Fruit fly (Drosophila melanogaster) whole organism, embryonic: ENCODE measurements around the gene fan.
A peak's percentile ranks its signal among the peaks of the same experiment; 100 is the strongest.

Source experiments
- ATbp ChIP-seq: fragments of 200-800 bp; sonication (Bioruptor generic); optimal IDR thresholded peaks from 2 replicates; lab custom pipeline; 2017; ENCODE audit warnings: missing biosample characterization, mild to moderate bottlenecking, missing genetic modification characterization, missing genetic modification reagents
- Atf-2 ChIP-seq: fragments of 200-800 bp; sonication (Bioruptor generic); optimal IDR thresholded peaks from 2 replicates; lab custom pipeline; 2016; ENCODE audit warnings: missing biosample characterization, missing genetic modification characterization
- Atf6 ChIP-seq: fragments of 200-800 bp; sonication (Bioruptor generic); IDR thresholded peaks from 2 replicates; pipeline ENCODE4 v1.3.6; 2022; ENCODE audit warnings: missing biosample characterization, missing genetic modification characterization
- BtbVII ChIP-seq: fragments of 200-800 bp; sonication (Bioruptor generic); optimal IDR thresholded peaks from 3 replicates; lab custom pipeline; 2017; ENCODE audit warnings: missing biosample characterization, mild to moderate bottlenecking, missing genetic modification characterization
- Bteb2 ChIP-seq: fragments of 200-800 bp; sonication (Bioruptor generic); optimal IDR thresholded peaks from 2 replicates; lab custom pipeline; 2016; ENCODE audit warnings: missing biosample characterization, missing genetic modification characterization
- CG10147 ChIP-seq: fragments of 200-800 bp; sonication (Bioruptor generic); optimal IDR thresholded peaks from 2 replicates; lab custom pipeline; 2019; ENCODE audit warnings: missing biosample characterization, mild to moderate bottlenecking, missing genetic modification characterization, moderate library complexity
- CG10431 ChIP-seq: fragments of 200-800 bp; sonication (Bioruptor generic); optimal IDR thresholded peaks from 3 replicates; lab custom pipeline; 2018; ENCODE audit warnings: missing biosample characterization, mild to moderate bottlenecking, missing genetic modification characterization
- CG10959 ChIP-seq: fragments of 200-800 bp; sonication (Bioruptor generic); IDR thresholded peaks from 2 replicates; pipeline ENCODE4 v1.3.6; 2022; ENCODE audit warnings: missing biosample characterization, missing genetic modification characterization
- CG12769 ChIP-seq: fragments of 200-800 bp; sonication (Bioruptor generic); optimal IDR thresholded peaks from 2 replicates; lab custom pipeline; 2019; ENCODE audit warnings: missing biosample characterization, mild to moderate bottlenecking, missing genetic modification characterization, moderate library complexity
- CG15011 ChIP-seq: fragments of 200-800 bp; sonication (Bioruptor generic); optimal IDR thresholded peaks from 3 replicates; lab custom pipeline; 2018; ENCODE audit warnings: missing biosample characterization, mild to moderate bottlenecking, missing genetic modification characterization
- CG15601 ChIP-seq: fragments of 200-800 bp; sonication (Bioruptor generic); optimal IDR thresholded peaks from 3 replicates; lab custom pipeline; 2019; ENCODE audit warnings: missing biosample characterization, mild to moderate bottlenecking, missing genetic modification characterization, moderate library complexity
- CG1792 ChIP-seq: fragments of 200-800 bp; sonication (Bioruptor generic); optimal IDR thresholded peaks from 2 replicates; lab custom pipeline; 2016; ENCODE audit warnings: missing biosample characterization, missing genetic modification characterization
- CG18262 ChIP-seq: fragments of 200-800 bp; optimal IDR thresholded peaks from 3 replicates; lab custom pipeline; 2019; ENCODE audit warnings: missing biosample characterization, mild to moderate bottlenecking, missing genetic modification characterization, moderate library complexity
- CG2875 ChIP-seq: fragments of 200-800 bp; sonication (Bioruptor generic); optimal IDR thresholded peaks from 2 replicates; lab custom pipeline; 2017; ENCODE audit warnings: missing biosample characterization, mild to moderate bottlenecking, missing genetic modification characterization, missing genetic modification reagents
- CG3065 ChIP-seq: fragments of 200-800 bp; sonication (Bioruptor generic); optimal IDR thresholded peaks from 2 replicates; lab custom pipeline; 2016; ENCODE audit warnings: missing biosample characterization, missing genetic modification characterization
- CG3407 ChIP-seq: fragments of 200-800 bp; sonication (Bioruptor generic); optimal IDR thresholded peaks from 2 replicates; lab custom pipeline; 2018; ENCODE audit warnings: missing biosample characterization, mild to moderate bottlenecking, missing genetic modification characterization
- CG34376 ChIP-seq: fragments of 200-800 bp; sonication (Bioruptor generic); optimal IDR thresholded peaks from 2 replicates; lab custom pipeline; 2018; ENCODE audit warnings: missing biosample characterization, mild to moderate bottlenecking, missing genetic modification characterization
- CG4730 ChIP-seq: fragments of 200-800 bp; sonication (Bioruptor generic); IDR thresholded peaks from 2 replicates; pipeline ENCODE4 v1.3.6; 2022; ENCODE audit warnings: missing biosample characterization, missing genetic modification characterization
- CG6854 ChIP-seq: fragments of 200-800 bp; sonication (Bioruptor generic); optimal IDR thresholded peaks from 3 replicates; lab custom pipeline; 2017; ENCODE audit warnings: missing biosample characterization, mild to moderate bottlenecking, missing genetic modification characterization
- CTCF ChIP-seq: fragments of 200-800 bp; sonication (Bioruptor generic); optimal IDR thresholded peaks from 2 replicates; lab custom pipeline; 2017; ENCODE audit warnings: missing biosample characterization, mild to moderate bottlenecking, missing genetic modification characterization, moderate library complexity
- Dek ChIP-seq: fragments of 200-800 bp; sonication (Bioruptor generic); optimal IDR thresholded peaks from 3 replicates; lab custom pipeline; 2019; ENCODE audit warnings: missing biosample characterization, mild to moderate bottlenecking, missing genetic modification characterization, moderate library complexity
- Dfd ChIP-seq, 2 experiments: fragments of >200 bp; optimal IDR thresholded peaks; 2 replicates each; lab custom pipeline; 2017; ENCODE audit warnings: missing biosample characterization in 2 of 2, missing genetic modification characterization in 2 of 2
- Dip2 ChIP-seq: fragments of 200-800 bp; sonication (Bioruptor generic); IDR thresholded peaks from 2 replicates; pipeline ENCODE4 v1.3.6; 2022; ENCODE audit warnings: missing biosample characterization, missing genetic modification characterization
- E2f1 ChIP-seq: fragments of 200-800 bp; sonication (Bioruptor generic); IDR thresholded peaks from 2 replicates; pipeline ENCODE4 v1.3.6; 2022; ENCODE audit warnings: missing biosample characterization, missing genetic modification characterization
- Fer3 ChIP-seq: fragments of 200-800 bp; sonication (Bioruptor generic); optimal IDR thresholded peaks from 2 replicates; lab custom pipeline; 2018; ENCODE audit warnings: missing biosample characterization, mild to moderate bottlenecking, missing genetic modification characterization, moderate library complexity
- HLH4C ChIP-seq: fragments of 200-800 bp; sonication (Bioruptor generic); IDR thresholded peaks from 3 replicates; pipeline ENCODE4 v1.3.6; 2022; ENCODE audit warnings: missing biosample characterization, missing genetic modification characterization; ENCODE audit not compliant: partially characterized antibody
- Mrtf ChIP-seq: fragments of 200-800 bp; sonication (Bioruptor generic); IDR thresholded peaks from 3 replicates; pipeline ENCODE4 v1.3.6; 2022; ENCODE audit warnings: missing biosample characterization, missing genetic modification characterization
- NFAT ChIP-seq: fragments of 200-800 bp; sonication (Bioruptor generic); IDR thresholded peaks from 2 replicates; pipeline ENCODE4 v1.3.6; 2022; ENCODE audit warnings: missing biosample characterization, missing genetic modification characterization
- Nf-YB ChIP-seq: fragments of 200-800 bp; sonication (Bioruptor generic); optimal IDR thresholded peaks from 3 replicates; lab custom pipeline; 2019; ENCODE audit warnings: missing biosample characterization, mild to moderate bottlenecking, missing genetic modification characterization, moderate library complexity
- Pdp1 ChIP-seq, 2 experiments: fragments of 200-800 bp; sonication (Bioruptor generic); optimal IDR thresholded peaks; 3 replicates each; lab custom pipeline; 2016; ENCODE audit warnings: missing biosample characterization in 2 of 2, missing genetic modification characterization in 2 of 2, mild to moderate bottlenecking in 1 of 2, moderate library complexity in 1 of 2
- Rfx ChIP-seq: fragments of 200-800 bp; sonication (Bioruptor generic); IDR thresholded peaks from 2 replicates; pipeline ENCODE4 v1.3.6; 2022; ENCODE audit warnings: missing biosample characterization, missing genetic modification characterization
- Ssrp ChIP-seq: fragments of 200-800 bp; sonication (Bioruptor generic); optimal IDR thresholded peaks from 2 replicates; lab custom pipeline; 2018; ENCODE audit warnings: missing biosample characterization, mild to moderate bottlenecking, missing genetic modification characterization, moderate library complexity
- Trl ChIP-seq, 3 experiments: fragments of >200 bp in 2 of 3; fragments of 200-800 bp in 1 of 3; sonication (Bioruptor generic) in 1 of 3; optimal IDR thresholded peaks; 2 replicates in 1 of 3; 3 replicates in 2 of 3; lab custom pipeline; 2016 to 2017; ENCODE audit warnings: missing biosample characterization in 1 of 3, missing genetic modification characterization in 1 of 3
- ab ChIP-seq: fragments of 200-800 bp; sonication (Bioruptor generic); optimal IDR thresholded peaks from 2 replicates; lab custom pipeline; 2016; ENCODE audit warnings: missing biosample characterization, missing genetic modification characterization
- bab2 ChIP-seq: fragments of 200-800 bp; sonication (Bioruptor generic); optimal IDR thresholded peaks from 2 replicates; lab custom pipeline; 2016; ENCODE audit warnings: missing biosample characterization, missing genetic modification characterization
- dan ChIP-seq: fragments of 200-800 bp; sonication (Bioruptor generic); IDR thresholded peaks from 2 replicates; pipeline ENCODE4 v1.3.6; 2022; ENCODE audit warnings: missing biosample characterization, missing genetic modification characterization
- dm ChIP-seq: fragments of 200-800 bp; sonication (Bioruptor generic); optimal IDR thresholded peaks from 3 replicates; lab custom pipeline; 2016; ENCODE audit warnings: missing biosample characterization, missing genetic modification characterization
- fd64A ChIP-seq: fragments of 200-800 bp; sonication (Bioruptor generic); optimal IDR thresholded peaks from 3 replicates; lab custom pipeline; 2018; ENCODE audit warnings: missing biosample characterization, mild to moderate bottlenecking, missing genetic modification characterization
- gsb-n ChIP-seq: fragments of 200-800 bp; sonication (Bioruptor generic); optimal IDR thresholded peaks from 3 replicates; lab custom pipeline; 2018; ENCODE audit warnings: missing biosample characterization, mild to moderate bottlenecking, missing genetic modification characterization
- jing ChIP-seq: fragments of 200-800 bp; sonication (Bioruptor generic); optimal IDR thresholded peaks from 2 replicates; lab custom pipeline; 2018; ENCODE audit warnings: missing biosample characterization, mild to moderate bottlenecking, missing genetic modification characterization
- jumu ChIP-seq: fragments of 200-800 bp; sonication (Bioruptor generic); optimal IDR thresholded peaks from 3 replicates; lab custom pipeline; 2016; ENCODE audit warnings: missing biosample characterization, missing genetic modification characterization
- pros ChIP-seq: fragments of 200-800 bp; sonication (Bioruptor generic); optimal IDR thresholded peaks from 3 replicates; lab custom pipeline; 2019; ENCODE audit warnings: missing biosample characterization, mild to moderate bottlenecking, missing genetic modification characterization, moderate library complexity
- psq ChIP-seq: fragments of 200-800 bp; sonication (Bioruptor generic); optimal IDR thresholded peaks from 2 replicates; lab custom pipeline; 2017; ENCODE audit warnings: missing biosample characterization, missing genetic modification characterization
- pzg ChIP-seq: fragments of 200-800 bp; sonication (Bioruptor generic); optimal IDR thresholded peaks from 3 replicates; lab custom pipeline; 2018; ENCODE audit warnings: missing biosample characterization, mild to moderate bottlenecking, missing genetic modification characterization, moderate library complexity
- salm ChIP-seq: fragments of 200-800 bp; sonication (Bioruptor generic); optimal IDR thresholded peaks from 2 replicates; lab custom pipeline; 2018; ENCODE audit warnings: missing biosample characterization, mild to moderate bottlenecking, missing genetic modification characterization
- slou ChIP-seq: fragments of 200-800 bp; sonication (Bioruptor generic); optimal IDR thresholded peaks from 3 replicates; lab custom pipeline; 2016; ENCODE audit warnings: missing biosample characterization, missing genetic modification characterization
- trh ChIP-seq: fragments of 200-800 bp; sonication (Bioruptor generic); optimal IDR thresholded peaks from 2 replicates; lab custom pipeline; 2016; ENCODE audit warnings: missing biosample characterization, missing genetic modification characterization
- ttk ChIP-seq: fragments of 200-800 bp; sonication (Bioruptor generic); IDR thresholded peaks from 2 replicates; pipeline ENCODE4 v2.1.2; 2022; ENCODE audit warnings: missing biosample characterization, missing genetic modification characterization
- zen2 ChIP-seq: fragments of 200-800 bp; sonication (Bioruptor generic); IDR thresholded peaks from 3 replicates; pipeline ENCODE4 v1.3.6; 2022; ENCODE audit warnings: missing biosample characterization, missing genetic modification characterization; ENCODE audit not compliant: partially characterized antibody

Gene fan

DNA sequence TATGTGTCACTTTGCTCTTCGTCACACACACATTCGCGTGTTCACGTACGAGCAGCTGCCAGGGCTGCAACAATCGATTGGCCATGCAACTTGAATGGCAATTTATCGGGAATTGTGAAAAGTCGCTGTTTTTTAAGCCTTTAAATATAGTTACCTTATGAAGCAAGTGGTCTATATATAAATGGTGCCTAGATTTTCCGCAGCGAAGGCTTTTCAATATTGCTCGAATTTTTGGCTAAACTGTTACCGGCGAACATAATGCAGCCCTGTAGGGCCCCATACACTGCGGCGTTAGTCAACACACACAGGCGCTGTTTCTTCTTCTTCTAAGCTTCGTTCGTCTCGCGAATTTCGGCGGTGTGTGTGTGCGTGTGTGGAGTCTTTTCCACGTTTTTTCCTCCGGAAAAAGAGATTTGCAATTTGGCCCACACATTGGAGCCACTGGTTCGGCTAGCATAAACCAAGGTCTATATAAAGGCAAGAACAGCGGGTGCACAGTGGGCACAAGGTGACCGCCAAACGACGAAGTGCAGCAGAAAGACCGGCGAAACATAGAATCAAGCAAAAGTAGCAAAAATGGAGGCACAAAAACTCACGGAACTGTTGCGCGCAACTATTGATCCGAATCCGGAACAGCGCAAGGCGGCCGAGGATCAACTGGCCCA is 7.1 kb downstream of the fan start, which contains the start of the genes Arp3 and msk (continued):
- TF ChIP-seq jumu (peak; percentile 95), CTCF (GFP tag; lab: Kevin White, UChicago) (peak; percentile 32), CG1792 (GFP tag; lab: Kevin White, UChicago) (peak; percentile 89), Dek (tag; lab: Kevin White, UChicago) (peak; percentile 64), CG10431 (GFP tag; lab: Kevin White, UChicago) (peak; percentile 58), dan (no peak), ATbp (GFP tag; lab: Kevin White, UChicago) (no peak), dm (GFP tag; lab: Kevin White, UChicago) (peak; percentile 94), CG2875 (GFP tag; lab: Kevin White, UChicago) (no peak), Atf6 (GFP tag; lab: Robert Waterston, UW) (peak; percentile 67), Bteb2 (peak; percentile 89), pros (GFP tag; lab: Kevin White, UChicago) (no peak), CG10147 (GFP tag; lab: Kevin White, UChicago) (peak; percentile 81), trh (GFP tag; lab: Kevin White, UChicago) (peak; percentile 66), gsb-n (tag; lab: Kevin White, UChicago) (no peak), ab (peak; percentile 61), CG6854 (GFP tag; lab: Kevin White, UChicago) (peak; percentile 14), CG3065 (GFP tag; lab: Kevin White, UChicago) (peak; percentile 77), Nf-YB (GFP tag; lab: Kevin White, UChicago) (peak; percentile 49), CG34376 (peak; percentile 86), CG12769 (tag; lab: Kevin White, UChicago) (no peak), Dfd (GFP tag; optimal IDR thresholded peaks at IDR 0.05; lab: Kevin White, UChicago) (no peak), E2f1 (no peak), CG15011 (no peak), zen2 (GFP tag; lab: Robert Waterston, UW) (no peak), HLH4C (GFP tag; lab: Robert Waterston, UW) (peak; percentile 55; the same call in 1 of the 3 replicates), Fer3 (tag; lab: Kevin White, UChicago) (peak; percentile 74), Pdp1 (GFP tag; optimal IDR thresholded peaks at IDR 0.05; lab: Kevin White, UChicago) (peak; percentile 86 to 91), CG3407 (GFP tag; lab: Kevin White, UChicago) (no peak), ttk (peak; percentile 45; the same call in 1 of the 2 replicates), CG4730 (GFP tag; lab: Robert Waterston, UW) (0 out of 2 replicates have a peak, but pooled peaks have one; percentile 37), Trl (optimal IDR thresholded peaks at IDR 0.05; lab: Kevin White, UChicago) (peak in 1 of 2 experiments; percentile 13), Trl (GFP tag; optimal IDR thresholded peaks at IDR 0.05; lab: Kevin White, UChicago) (peak; percentile 91), fd64A (no peak), pzg (peak; percentile 96), jing (GFP tag; lab: Kevin White, UChicago) (no peak), CG10959 (GFP tag; lab: Robert Waterston, UW) (0 out of 2 replicates have a peak, but pooled peaks have one; percentile 30), psq (peak; percentile 53), CG15601 (tag; lab: Kevin White, UChicago) (peak; percentile 78), bab2 (GFP tag; lab: Kevin White, UChicago) (peak; percentile 91), BtbVII (GFP tag; lab: Kevin White, UChicago) (peak; percentile 50), Dip2 (GFP tag; lab: Robert Waterston, UW) (no peak), NFAT (GFP tag; lab: Robert Waterston, UW) (peak; percentile 79), CG18262 (peak; percentile 54), Rfx (GFP tag; lab: Robert Waterston, UW) (peak; percentile 86), Ssrp (tag; lab: Kevin White, UChicago) (peak; percentile 66), Mrtf (GFP tag; lab: Robert Waterston, UW) (peak; percentile 64; the same call in 2 of the 3 replicates), Atf-2 (GFP tag; lab: Kevin White, UChicago) (peak; percentile 83), salm (tag; lab: Kevin White, UChicago) (peak; percentile 58), slou (GFP tag; lab: Kevin White, UChicago) (peak; percentile 66)
